ENCODE assay signal across 5 worm cellular contexts in the genomic region with DNA sequence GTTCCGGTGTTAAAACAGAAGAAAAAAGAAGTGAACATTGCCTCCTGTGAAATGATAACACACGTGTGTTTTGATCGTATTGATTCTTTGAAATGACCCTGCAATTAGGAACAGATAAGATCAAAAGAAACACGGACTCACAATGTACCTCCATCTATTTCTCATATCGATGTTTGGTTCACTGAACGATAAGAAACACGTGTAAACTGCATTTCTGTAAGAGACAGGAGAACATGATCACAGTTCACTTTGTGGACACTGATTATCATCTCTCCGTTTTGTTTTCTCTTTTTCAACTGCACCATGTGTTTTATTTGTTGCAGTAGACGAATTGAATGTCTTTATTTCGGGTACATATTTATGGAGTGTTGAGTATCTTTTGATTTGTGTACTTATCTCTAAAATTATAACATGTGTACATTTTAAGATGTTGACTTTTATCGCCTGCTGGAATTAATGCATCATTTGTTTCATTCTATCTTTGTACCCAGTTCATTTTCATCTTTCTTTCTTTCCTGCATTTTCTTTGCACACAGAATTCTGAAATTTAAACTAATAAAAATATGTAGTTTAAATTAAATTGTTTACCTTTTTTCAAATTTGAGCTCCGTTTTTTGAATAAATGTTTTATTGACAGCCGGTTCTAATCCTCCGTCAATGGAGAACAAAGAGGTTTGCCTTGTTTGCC.
TF ChIP-seq lines count a peak whose summit lies in the region.

TSS of gene H12C20.7 (minus strand) at position 188 of the 688 bp plus-strand sequence.
TSS of gene nhr-68 (plus strand) at position 638 of the 688 bp plus-strand sequence.

TF ChIP-seq in whole organism, L1 larva, 84 proteins besides CTCF, POLR2A, EP300 and RAD21 (continued from another document and continues in another):
- TF ChIP-seq Y116A8C.19 (tag; optimal IDR thresholded peaks at IDR 0.05; lab: Kevin White, UChicago; ENCODE audit: borderline replicate concordance) (no peak), lin-13 (GFP tag; optimal IDR thresholded peaks at IDR 0.05; lab: Kevin White, UChicago) (peak; percentile 48), irx-1 (tag; optimal IDR thresholded peaks at IDR 0.05; lab: Kevin White, UChicago) (peak; percentile 55), tbx-2 (tag; optimal IDR thresholded peaks at IDR 0.05; lab: Kevin White, UChicago) (peak; percentile 76), lsy-2 (tag; optimal IDR thresholded peaks at IDR 0.05; lab: Kevin White, UChicago) (peak; percentile 58 to 76), ceh-88 (GFP tag; IDR thresholded peaks at IDR 0.05; lab: Robert Waterston, UW) (peak; percentile 37; the same call in 1 of the 2 replicates), efl-1 (optimal IDR thresholded peaks at IDR 0.05; lab: Kevin White, UChicago) (peak; percentile 10 to 38), efl-1 (GFP tag; optimal IDR thresholded peaks at IDR 0.05 in 1 of 2; lab: Kevin White, UChicago) (peak in 1 of 2 experiments; percentile 94), ceh-82 (tag; optimal IDR thresholded peaks at IDR 0.05; lab: Kevin White, UChicago) (no peak), snu-23 (GFP tag; optimal IDR thresholded peaks at IDR 0.05; lab: Kevin White, UChicago) (peak; percentile 96), fkh-4 (tag; optimal IDR thresholded peaks at IDR 0.05; lab: Kevin White, UChicago; ENCODE audit: borderline replicate concordance) (no peak), nhr-20 (tag; optimal IDR thresholded peaks at IDR 0.05; lab: Kevin White, UChicago) (peak; percentile 99), unc-130 (tag; optimal IDR thresholded peaks at IDR 0.05; lab: Kevin White, UChicago) (peak; percentile 72), nhr-77 (tag; optimal IDR thresholded peaks at IDR 0.05; lab: Kevin White, UChicago) (no peak), F16B12.6 (tag; optimal IDR thresholded peaks at IDR 0.05; lab: Kevin White, UChicago) (no peak), nhr-47 (tag; optimal IDR thresholded peaks at IDR 0.05; lab: Kevin White, UChicago) (peak; percentile 85), xbp-1 (tag; optimal IDR thresholded peaks at IDR 0.05; lab: Kevin White, UChicago) (peak; percentile 74), egl-27 (tag; optimal IDR thresholded peaks at IDR 0.05; lab: Kevin White, UChicago) (peak; percentile 38 to 68), jun-1 (tag; optimal IDR thresholded peaks at IDR 0.05; lab: Kevin White, UChicago) (peak; percentile 42), lin-14 (GFP tag; optimal IDR thresholded peaks at IDR 0.05; lab: Kevin White, UChicago) (peak; percentile 97), nhr-85 (tag; lab: Kevin White, UChicago) (peak; percentile 99), vab-15 (tag; optimal IDR thresholded peaks at IDR 0.05; lab: Kevin White, UChicago) (no peak), ztf-4 (tag; optimal IDR thresholded peaks at IDR 0.05; lab: Kevin White, UChicago) (peak; percentile 95), mdl-1 (tag; optimal IDR thresholded peaks at IDR 0.05; lab: Kevin White, UChicago) (peak in 1 of 2 experiments; percentile 90)

TF ChIP-seq in whole organism, L2 larva, 48 proteins besides CTCF, POLR2A, EP300 and RAD21 (continued from another document):
- TF ChIP-seq ztf-1 (GFP tag; conservative IDR thresholded peaks at IDR 0.05; lab: Robert Waterston, UW) = no peak
- no peak for TF ChIP-seq nhr-23 (tag; optimal IDR thresholded peaks at IDR 0.05; lab: Kevin White, UChicago)
TF ChIP-seq in whole organism, L2 larva: peak in this region for 23.

TF ChIP-seq in whole organism, L3 larva, 47 proteins besides CTCF, POLR2A, EP300 and RAD21 (continued from another document):
- TF ChIP-seq elt-2 (tag; optimal IDR thresholded peaks at IDR 0.05; lab: Kevin White, UChicago) (peak; percentile 99), skn-1 (tag; optimal IDR thresholded peaks at IDR 0.05; lab: Kevin White, UChicago) (peak; percentile 77), nhr-25 (tag; optimal IDR thresholded peaks at IDR 0.05; lab: Kevin White, UChicago) (peak; percentile 94), pqm-1 (tag; optimal IDR thresholded peaks at IDR 0.05; lab: Kevin White, UChicago) (peak; percentile 99), ztf-4 (tag; optimal IDR thresholded peaks at IDR 0.05; lab: Kevin White, UChicago) (peak; percentile 52), egl-5 (tag; optimal IDR thresholded peaks at IDR 0.05; lab: Kevin White, UChicago) (no peak), aly-2 (tag; optimal IDR thresholded peaks at IDR 0.05; lab: Kevin White, UChicago) (no peak), lin-39 (tag; optimal IDR thresholded peaks at IDR 0.05; lab: Kevin White, UChicago) (no peak), ceh-82 (tag; optimal IDR thresholded peaks at IDR 0.05; lab: Kevin White, UChicago) (no peak), jun-1 (tag; optimal IDR thresholded peaks at IDR 0.05; lab: Kevin White, UChicago) (peak; percentile 91), snpc-4 (tag; optimal IDR thresholded peaks at IDR 0.05; lab: Kevin White, UChicago) (no peak), ceh-16 (tag; optimal IDR thresholded peaks at IDR 0.05; lab: Kevin White, UChicago) (no peak), ztf-11 (tag; optimal IDR thresholded peaks at IDR 0.05; lab: Kevin White, UChicago) (no peak)

TF ChIP-seq in whole organism, L4 larva, 104 proteins besides CTCF, POLR2A, EP300 and RAD21 (continued from another document and continues in another):
- TF ChIP-seq tra-1 (GFP tag; IDR thresholded peaks at IDR 0.05; lab: Robert Waterston, UW) (peak; percentile 98), F49E8.2 (tag; optimal IDR thresholded peaks at IDR 0.05; lab: Kevin White, UChicago; ENCODE audit: borderline replicate concordance) (no peak), aha-1 (tag; lab: Kevin White, UChicago) (peak; percentile 99), spr-3 (GFP tag; optimal IDR thresholded peaks at IDR 0.05; lab: Kevin White, UChicago) (no peak), nhr-102 (tag; optimal IDR thresholded peaks at IDR 0.05; lab: Kevin White, UChicago) (peak; percentile 97), ceh-82 (tag; optimal IDR thresholded peaks at IDR 0.05; lab: Kevin White, UChicago) (no peak), madf-9 (GFP tag; conservative IDR thresholded peaks at IDR 0.05; lab: Robert Waterston, UW) (peak; percentile 56; the same call in 1 of the 2 replicates), saeg-2 (GFP tag; IDR thresholded peaks at IDR 0.05; lab: Robert Waterston, UW) (peak; percentile 96), fkh-10 (GFP tag; optimal IDR thresholded peaks at IDR 0.05; lab: Kevin White, UChicago) (no peak), ama-1 (optimal IDR thresholded peaks at IDR 0.05; lab: Kevin White, UChicago) (no peak), nhr-76 (tag; optimal IDR thresholded peaks at IDR 0.05; lab: Kevin White, UChicago) (peak; percentile 42), Y105C5A.15 (GFP tag; IDR thresholded peaks at IDR 0.05; lab: Robert Waterston, UW) (no peak), tag-97 (GFP tag; IDR thresholded peaks at IDR 0.05; lab: Robert Waterston, UW) (no peak), dve-1 (tag; optimal IDR thresholded peaks at IDR 0.05; lab: Kevin White, UChicago; ENCODE audit: insufficient read depth) (peak; percentile 99), zfp-2 (tag; optimal IDR thresholded peaks at IDR 0.05; lab: Kevin White, UChicago) (no peak), dmd-8 (GFP tag; IDR thresholded peaks at IDR 0.05; lab: Robert Waterston, UW) (0 out of 2 replicates have a peak, but pooled peaks have one; percentile 26), F44E2.7 (GFP tag; IDR thresholded peaks at IDR 0.05; lab: Robert Waterston, UW) (no peak), nhr-10 (tag; optimal IDR thresholded peaks at IDR 0.05; lab: Kevin White, UChicago) (peak; percentile 99), daf-8 (GFP tag; IDR thresholded peaks at IDR 0.05; lab: Robert Waterston, UW) (no peak), daf-12 (tag; optimal IDR thresholded peaks at IDR 0.05; lab: Kevin White, UChicago) (no peak), ZK546.5 (tag; optimal IDR thresholded peaks at IDR 0.05; lab: Kevin White, UChicago) (no peak), lin-15B (tag; optimal IDR thresholded peaks at IDR 0.05; lab: Kevin White, UChicago) (no peak), pha-4 (GFP tag; IDR thresholded peaks at IDR 0.05; lab: Robert Waterston, UW) (peak; percentile 73), pha-4 (tag; optimal IDR thresholded peaks at IDR 0.05; lab: Kevin White, UChicago) (no peak), mxl-3 (GFP tag; optimal IDR thresholded peaks at IDR 0.05; lab: Kevin White, UChicago) (peak; percentile 100), dpl-1 (GFP tag; optimal IDR thresholded peaks at IDR 0.05; lab: Kevin White, UChicago) (peak; percentile 65), vab-7 (GFP tag; IDR thresholded peaks at IDR 0.05; lab: Robert Waterston, UW) (no peak), arid-1 (GFP tag; conservative IDR thresholded peaks at IDR 0.05; lab: Robert Waterston, UW) (peak; percentile 54; the same call in 1 of the 2 replicates), attf-4 (tag; optimal IDR thresholded peaks at IDR 0.05; lab: Kevin White, UChicago) (no peak), unc-130 (GFP tag; optimal IDR thresholded peaks at IDR 0.05; lab: Kevin White, UChicago) (no peak), D1046.2 (GFP tag; IDR thresholded peaks at IDR 0.05; lab: Robert Waterston, UW) (peak; percentile 44; the same call in 1 of the 2 replicates), Y48G9A.11 (GFP tag; IDR thresholded peaks at IDR 0.05; lab: Robert Waterston, UW) (no peak), ZK337.2 (GFP tag; IDR thresholded peaks at IDR 0.05; lab: Robert Waterston, UW) (no peak), lim-7 (GFP tag; IDR thresholded peaks at IDR 0.05; lab: Robert Waterston, UW) (no peak), cey-2 (tag; optimal IDR thresholded peaks at IDR 0.05; lab: Kevin White, UChicago; ENCODE audit: borderline replicate concordance, insufficient read depth) (peak; percentile 96), lin-1 (GFP tag; IDR thresholded peaks at IDR 0.05; lab: Robert Waterston, UW) (peak; percentile 96), hlh-11 (tag; optimal IDR thresholded peaks at IDR 0.05; lab: Kevin White, UChicago) (peak; percentile 99), ztf-7 (tag; optimal IDR thresholded peaks at IDR 0.05; lab: Kevin White, UChicago) (peak; percentile 72), mes-2 (tag; optimal IDR thresholded peaks at IDR 0.05; lab: Kevin White, UChicago; ENCODE audit: poor library complexity, severe bottlenecking) (no peak), R02D3.7 (tag; optimal IDR thresholded peaks at IDR 0.05; lab: Kevin White, UChicago) (no peak), hif-1 (tag; optimal IDR thresholded peaks at IDR 0.05; lab: Kevin White, UChicago) (peak in 1 of 2 experiments; percentile 16), skn-1 (tag; optimal IDR thresholded peaks at IDR 0.05; lab: Kevin White, UChicago) (no peak), lsy-2 (tag; optimal IDR thresholded peaks at IDR 0.05; lab: Kevin White, UChicago) (peak in 1 of 2 experiments; percentile 93)

TF ChIP-seq in whole organism, young adult, 124 proteins besides CTCF, POLR2A, EP300 and RAD21 (continued from another document and continues in another):
- no peak for TF ChIP-seq madf-6 (GFP tag; IDR thresholded peaks at IDR 0.05; lab: Robert Waterston, UW)
- no peak for TF ChIP-seq sea-2 (GFP tag; IDR thresholded peaks at IDR 0.05; lab: Robert Waterston, UW)
- no peak for TF ChIP-seq F37B4.10 (GFP tag; IDR thresholded peaks at IDR 0.05; lab: Robert Waterston, UW)
- no peak for TF ChIP-seq cebp-2 (GFP tag; IDR thresholded peaks at IDR 0.05; lab: Robert Waterston, UW)
- peak; percentile 50 for TF ChIP-seq ztf-3 (GFP tag; optimal IDR thresholded peaks at IDR 0.05; lab: Kevin White, UChicago)
- TF ChIP-seq efl-1 (GFP tag; optimal IDR thresholded peaks at IDR 0.05; lab: Kevin White, UChicago) = no peak
- no peak for TF ChIP-seq Y67H2A.10 (GFP tag; conservative IDR thresholded peaks at IDR 0.05; lab: Robert Waterston, UW)
- peak; percentile 80 for TF ChIP-seq gei-17 (GFP tag; optimal IDR thresholded peaks at IDR 0.05; lab: Kevin White, UChicago)
- no peak for TF ChIP-seq ztf-28 (GFP tag; IDR thresholded peaks at IDR 0.05; lab: Robert Waterston, UW)
- peak; percentile 84 for TF ChIP-seq ZK185.1 (tag; optimal IDR thresholded peaks at IDR 0.05; lab: Kevin White, UChicago; ENCODE audit: poor library complexity, severe bottlenecking)
- TF ChIP-seq lag-1 (GFP tag; IDR thresholded peaks at IDR 0.05; lab: Robert Waterston, UW) = 0 out of 2 replicates have a peak, but pooled peaks have one; percentile 38
- no peak for TF ChIP-seq aptf-3 (GFP tag; IDR thresholded peaks at IDR 0.05; lab: Robert Waterston, UW)
- peak; percentile 95 for TF ChIP-seq atf-7 (tag; optimal IDR thresholded peaks at IDR 0.05; lab: Kevin White, UChicago)
- TF ChIP-seq ccch-3 (GFP tag; optimal IDR thresholded peaks at IDR 0.05; lab: Kevin White, UChicago) = no peak
- no peak for TF ChIP-seq let-526 (GFP tag; IDR thresholded peaks at IDR 0.05; lab: Robert Waterston, UW)
- no peak for TF ChIP-seq rec-8 (tag; optimal IDR thresholded peaks at IDR 0.05; lab: Kevin White, UChicago)
- TF ChIP-seq attf-5 (GFP tag; optimal IDR thresholded peaks at IDR 0.05; lab: Kevin White, UChicago) = peak; percentile 70
- peak; percentile 43 for TF ChIP-seq pha-4 (tag; optimal IDR thresholded peaks at IDR 0.05; lab: Kevin White, UChicago)
- TF ChIP-seq T26A5.8 (tag; optimal IDR thresholded peaks at IDR 0.05; lab: Kevin White, UChicago) = no peak
- peak; percentile 95 for TF ChIP-seq chd-7 (tag; optimal IDR thresholded peaks at IDR 0.05; lab: Kevin White, UChicago)
- peak; percentile 92 for TF ChIP-seq nfyb-1 (GFP tag; IDR thresholded peaks at IDR 0.05; lab: Robert Waterston, UW)
- TF ChIP-seq hmg-20 (GFP tag; IDR thresholded peaks at IDR 0.05; lab: Robert Waterston, UW) = no peak
- TF ChIP-seq athp-1 (tag; optimal IDR thresholded peaks at IDR 0.05; lab: Kevin White, UChicago) = peak; percentile 37
- TF ChIP-seq madf-8 (GFP tag; conservative IDR thresholded peaks at IDR 0.05; lab: Robert Waterston, UW) = no peak
- TF ChIP-seq ztf-6 (GFP tag; IDR thresholded peaks at IDR 0.05; lab: Robert Waterston, UW) = no peak
- TF ChIP-seq F33H1.4 (GFP tag; IDR thresholded peaks at IDR 0.05; lab: Robert Waterston, UW) = no peak
- peak; percentile 97 for TF ChIP-seq ztf-22 (GFP tag; optimal IDR thresholded peaks at IDR 0.05; lab: Kevin White, UChicago)
- no peak for TF ChIP-seq D2030.7 (GFP tag; IDR thresholded peaks at IDR 0.05; lab: Robert Waterston, UW)
- no peak for TF ChIP-seq F39B2.1 (GFP tag; IDR thresholded peaks at IDR 0.05; lab: Robert Waterston, UW)
- no peak for TF ChIP-seq F49E8.2 (tag; optimal IDR thresholded peaks at IDR 0.05; lab: Kevin White, UChicago; ENCODE audit: insufficient read depth)
- peak; percentile 60 for TF ChIP-seq lin-54 (GFP tag; optimal IDR thresholded peaks at IDR 0.05; lab: Kevin White, UChicago)
- TF ChIP-seq K11D2.4 (GFP tag; IDR thresholded peaks at IDR 0.05; lab: Robert Waterston, UW) = peak; percentile 76
- TF ChIP-seq dpff-1 (tag; optimal IDR thresholded peaks at IDR 0.05; lab: Kevin White, UChicago) = peak; percentile 36
- TF ChIP-seq mes-4 (tag; optimal IDR thresholded peaks at IDR 0.05; lab: Kevin White, UChicago) = no peak
- no peak for TF ChIP-seq mel-28 (tag; optimal IDR thresholded peaks at IDR 0.05; lab: Kevin White, UChicago; ENCODE audit: borderline replicate concordance)
- TF ChIP-seq lin-40 (tag; optimal IDR thresholded peaks at IDR 0.05; lab: Kevin White, UChicago) = peak; percentile 95
- TF ChIP-seq zfh-2 (GFP tag; conservative IDR thresholded peaks at IDR 0.05; lab: Robert Waterston, UW) = no peak
- no peak for TF ChIP-seq nfya-1 (tag; optimal IDR thresholded peaks at IDR 0.05; lab: Kevin White, UChicago; ENCODE audit: borderline replicate concordance, insufficient read depth)
- TF ChIP-seq dpl-1 (GFP tag; optimal IDR thresholded peaks at IDR 0.05; lab: Kevin White, UChicago) = no peak
- TF ChIP-seq sdz-38 (tag; optimal IDR thresholded peaks at IDR 0.05; lab: Kevin White, UChicago) = no peak
- TF ChIP-seq nhr-90 (tag; optimal IDR thresholded peaks at IDR 0.05; lab: Kevin White, UChicago) = peak; percentile 78
- TF ChIP-seq attf-3 (GFP tag; conservative IDR thresholded peaks at IDR 0.05; lab: Robert Waterston, UW) = no peak
- no peak for TF ChIP-seq ceh-100 (GFP tag; IDR thresholded peaks at IDR 0.05; lab: Robert Waterston, UW)
- TF ChIP-seq bed-2 (GFP tag; IDR thresholded peaks at IDR 0.05; lab: Robert Waterston, UW) = no peak
- no peak for TF ChIP-seq egrh-3 (GFP tag; IDR thresholded peaks at IDR 0.05; lab: Robert Waterston, UW)
- no peak for TF ChIP-seq nhr-120 (GFP tag; IDR thresholded peaks at IDR 0.05; lab: Robert Waterston, UW)
- TF ChIP-seq attf-6 (GFP tag; IDR thresholded peaks at IDR 0.05; lab: Robert Waterston, UW) = no peak
- TF ChIP-seq egl-44 (GFP tag; IDR thresholded peaks at IDR 0.05; lab: Robert Waterston, UW) = peak; percentile 81
- no peak for TF ChIP-seq hlh-26 (GFP tag; conservative IDR thresholded peaks at IDR 0.05; lab: Robert Waterston, UW)
- no peak for TF ChIP-seq ztf-25 (GFP tag; IDR thresholded peaks at IDR 0.05; lab: Robert Waterston, UW)
- no peak for TF ChIP-seq unc-130 (GFP tag; optimal IDR thresholded peaks at IDR 0.05; lab: Kevin White, UChicago)
